Worm (Caenorhabditis elegans) whole organism, L4 larva: ENCODE measurements around the gene kvs-5.
A peak's percentile ranks its signal among the peaks of the same experiment; 100 is the strongest.

Source experiments
- D1046.2 ChIP-seq: fragments of 200-800 bp; sonication (Bioruptor generic); IDR thresholded peaks from 2 replicates; pipeline ENCODE4 v1.3.6; 2022; ENCODE audit warnings: missing genetic modification characterization, missing compliant biosample characterization
- F26F4.8 ChIP-seq: fragments of 200-800 bp; sonication (Bioruptor generic); conservative IDR thresholded peaks from 2 replicates; pipeline ENCODE4 v1.3.6; 2022; ENCODE audit warnings: missing genetic modification characterization, missing compliant biosample characterization
- F44E2.7 ChIP-seq: fragments of 200-800 bp; sonication (Bioruptor generic); IDR thresholded peaks from 2 replicates; pipeline ENCODE4 v2.1.2; 2022; ENCODE audit warnings: missing genetic modification characterization, missing compliant biosample characterization
- F49E8.2 ChIP-seq: sonication (generic microtip); optimal IDR thresholded peaks from 2 replicates; lab custom pipeline; 2016; ENCODE audit warnings: missing compliant biosample characterization, mild to moderate bottlenecking, missing genetic modification characterization, borderline replicate concordance
- R02D3.7 ChIP-seq: fragments of 150-350 bp; sonication (generic microtip); optimal IDR thresholded peaks from 3 replicates; lab custom pipeline; 2014; ENCODE audit warnings: missing biosample characterization, missing genetic modification characterization
- T26A8.4 ChIP-seq: fragments of 200-800 bp; sonication (Bioruptor generic); IDR thresholded peaks from 2 replicates; pipeline ENCODE4 v1.3.6; 2022; ENCODE audit warnings: missing genetic modification characterization, missing compliant biosample characterization
- Y48G9A.11 ChIP-seq: fragments of 200-800 bp; sonication (Bioruptor generic); IDR thresholded peaks from 2 replicates; pipeline ENCODE4 v1.3.6; 2022; ENCODE audit warnings: missing genetic modification reagents, missing genetic modification characterization, missing compliant biosample characterization
- aha-1 ChIP-seq: fragments of 150-350 bp; peaks from one replicate; lab custom pipeline; 2014; ENCODE audit warnings: missing biosample characterization, missing genetic modification characterization
- ama-1 ChIP-seq: fragments of 150-350 bp; optimal IDR thresholded peaks from 2 replicates; lab custom pipeline; 2014; ENCODE audit warnings: inconsistent platforms, mixed read lengths
- attf-4 ChIP-seq: sonication (generic microtip); optimal IDR thresholded peaks from 3 replicates; lab custom pipeline; 2017; ENCODE audit warnings: missing biosample characterization, missing genetic modification characterization
- daf-19 ChIP-seq: fragments of 200-800 bp; sonication (Bioruptor generic); conservative IDR thresholded peaks from 2 replicates; pipeline ENCODE4 v1.3.6; 2022; ENCODE audit warnings: missing genetic modification characterization, missing compliant biosample characterization
- dmd-9 ChIP-seq: fragments of 200-800 bp; sonication (Bioruptor generic); IDR thresholded peaks from 2 replicates; pipeline ENCODE4 v1.3.6; 2022; ENCODE audit warnings: missing genetic modification reagents, missing genetic modification characterization, missing compliant biosample characterization
- duxl-1 ChIP-seq: sonication (generic microtip); optimal IDR thresholded peaks from 2 replicates; lab custom pipeline; 2016; ENCODE audit warnings: mild to moderate bottlenecking, missing genetic modification characterization, moderate library complexity, missing compliant biosample characterization; ENCODE audit not compliant: poor library complexity
- dve-1 ChIP-seq: sonication (generic microtip); optimal IDR thresholded peaks from 2 replicates; lab custom pipeline; 2017; ENCODE audit warnings: antibody characterized with exemption, mild to moderate bottlenecking, missing genetic modification characterization, missing compliant biosample characterization; ENCODE audit not compliant: insufficient read depth
- fkh-10 ChIP-seq: fragments of 150-350 bp; optimal IDR thresholded peaks from 2 replicates; lab custom pipeline; 2014; ENCODE audit warnings: missing biosample characterization, missing genetic modification reagents, missing genetic modification characterization
- hif-1 ChIP-seq, 2 experiments: sonication (generic microtip); optimal IDR thresholded peaks; 2 replicates each; lab custom pipeline; 2016 to 2017; ENCODE audit warnings: missing compliant biosample characterization in 2 of 2, missing genetic modification characterization in 2 of 2, missing genetic modification reagents in 2 of 2, missing genotype in 2 of 2, mild to moderate bottlenecking in 1 of 2
- hlh-30 ChIP-seq: sonication (generic microtip); optimal IDR thresholded peaks from 2 replicates; lab custom pipeline; 2017; ENCODE audit warnings: antibody characterized with exemption, mild to moderate bottlenecking, missing genetic modification characterization, missing compliant biosample characterization; ENCODE audit not compliant: insufficient read depth
- hmg-1.1 ChIP-seq: fragments of 200-800 bp; sonication (Bioruptor generic); IDR thresholded peaks from 2 replicates; pipeline ENCODE4 v1.3.6; 2022; ENCODE audit warnings: missing genetic modification reagents, missing genetic modification characterization, missing compliant biosample characterization
- lin-29 ChIP-seq: fragments of 200-800 bp; sonication (Bioruptor generic); IDR thresholded peaks from 2 replicates; pipeline ENCODE4 v1.3.6; 2022; ENCODE audit warnings: missing genetic modification reagents, missing genetic modification characterization, missing compliant biosample characterization
- lin-38 ChIP-seq: fragments of 200-800 bp; sonication (Bioruptor generic); IDR thresholded peaks from 2 replicates; pipeline ENCODE4 v1.3.6; 2022; ENCODE audit warnings: missing genetic modification reagents, missing genetic modification characterization, missing compliant biosample characterization
- lsy-2 ChIP-seq, 2 experiments: fragments of 150-350 bp in 1 of 2; sonication (generic microtip) in 1 of 2; optimal IDR thresholded peaks; 2 replicates each; lab custom pipeline; 2014 to 2017; ENCODE audit warnings: missing biosample characterization in 2 of 2, missing genetic modification characterization in 2 of 2
- mdl-1 ChIP-seq, 2 experiments: fragments of 150-350 bp in 1 of 2; sonication (generic microtip) in 1 of 2; optimal IDR thresholded peaks; 2 replicates each; lab custom pipeline; 2014 to 2017; ENCODE audit warnings: missing biosample characterization in 2 of 2, missing genetic modification characterization in 2 of 2
- mes-2 ChIP-seq: sonication (generic microtip); optimal IDR thresholded peaks from 2 replicates; lab custom pipeline; 2016; ENCODE audit warnings: missing genotype, mild to moderate bottlenecking, missing genetic modification characterization, missing compliant biosample characterization; ENCODE audit not compliant: poor library complexity, severe bottlenecking
- nhr-10 ChIP-seq: fragments of 150-350 bp; optimal IDR thresholded peaks from 2 replicates; lab custom pipeline; 2014; ENCODE audit warnings: missing biosample characterization, missing genetic modification characterization
- nhr-111 ChIP-seq: fragments of 200-800 bp; sonication (Bioruptor generic); optimal IDR thresholded peaks from 2 replicates; lab custom pipeline; 2018; ENCODE audit warnings: mild to moderate bottlenecking, missing genetic modification characterization, missing compliant biosample characterization
- nhr-25 ChIP-seq: sonication (generic microtip); optimal IDR thresholded peaks from 2 replicates; lab custom pipeline; 2017; ENCODE audit warnings: missing genetic modification characterization, mild to moderate bottlenecking, missing compliant biosample characterization, antibody characterized with exemption, moderate library complexity, borderline replicate concordance; ENCODE audit not compliant: insufficient read depth
- nhr-28 ChIP-seq: fragments of 150-350 bp; optimal IDR thresholded peaks from 2 replicates; lab custom pipeline; 2014; ENCODE audit warnings: missing biosample characterization, missing genetic modification characterization
- nhr-76 ChIP-seq: fragments of 150-350 bp; optimal IDR thresholded peaks from 2 replicates; lab custom pipeline; 2014; ENCODE audit warnings: missing biosample characterization, missing genetic modification characterization
- nhr-77 ChIP-seq: fragments of 150-350 bp; optimal IDR thresholded peaks from 2 replicates; lab custom pipeline; 2014; ENCODE audit warnings: missing biosample characterization, missing genetic modification characterization
- rbr-2 ChIP-seq: sonication (generic microtip); optimal IDR thresholded peaks from 2 replicates; lab custom pipeline; 2016; ENCODE audit warnings: missing genotype, missing genetic modification characterization, missing compliant biosample characterization
- saeg-2 ChIP-seq: fragments of 200-800 bp; sonication (Bioruptor generic); IDR thresholded peaks from 2 replicates; pipeline ENCODE4 v1.3.6; 2022; ENCODE audit warnings: missing genetic modification reagents, missing genetic modification characterization, missing compliant biosample characterization
- set-16 ChIP-seq: fragments of 200-800 bp; sonication (Bioruptor generic); IDR thresholded peaks from 2 replicates; pipeline ENCODE4 v1.3.6; 2022; ENCODE audit warnings: missing genetic modification reagents, missing genetic modification characterization, missing compliant biosample characterization
- tag-97 ChIP-seq: fragments of 200-800 bp; sonication (Bioruptor generic); IDR thresholded peaks from 2 replicates; pipeline ENCODE4 v1.3.6; 2022; ENCODE audit warnings: missing genetic modification characterization, missing compliant biosample characterization
- unc-130 ChIP-seq: sonication (generic microtip); optimal IDR thresholded peaks from 2 replicates; lab custom pipeline; 2016; ENCODE audit warnings: missing genetic modification reagents, missing genetic modification characterization, missing compliant biosample characterization
- unc-62 ChIP-seq, 3 experiments: fragments of 150-350 bp in 1 of 3; sonication (generic microtip); optimal IDR thresholded peaks in 2 of 3; peaks in 1 of 3; 1 replicate in 1 of 3; 2 replicates in 2 of 3; lab custom pipeline; 2014 to 2017; ENCODE audit warnings: missing biosample characterization in 3 of 3, missing genetic modification characterization in 3 of 3, missing genetic modification reagents in 3 of 3, missing genotype in 1 of 3
- zfp-2 ChIP-seq: sonication (generic microtip); optimal IDR thresholded peaks from 2 replicates; lab custom pipeline; 2016; ENCODE audit warnings: mild to moderate bottlenecking, missing genetic modification characterization, missing compliant biosample characterization
- zfp-3 ChIP-seq: fragments of 200-800 bp; sonication (Bioruptor generic); conservative IDR thresholded peaks from 2 replicates; pipeline ENCODE4 v1.3.6; 2022; ENCODE audit warnings: missing genetic modification reagents, missing genetic modification characterization, missing compliant biosample characterization

kvs-5 gene

ce11 chrIV:760267-760666 lies 23.7 kb downstream of the kvs-5 start, which contains the start of gene gst-40:
Gene gst-40 (plus strand): TSS chrIV:760502.
- TF ChIP-seq aha-1 (tag; lab: Kevin White, UChicago) (peak; percentile 63), hmg-1.1 (GFP tag; lab: Robert Waterston, UW) (0 out of 2 replicates have a peak, but pooled peaks have one; percentile 26), attf-4 (tag; lab: Kevin White, UChicago) (no peak), rbr-2 (tag; lab: Kevin White, UChicago) (no peak), lin-29 (GFP tag; lab: Robert Waterston, UW) (no peak)
- TF ChIP-seq, all 104 proteins: peak for 2

ce11 chrIV:762016-762459 lies 25.5 kb downstream of the kvs-5 start:
- TF ChIP-seq fkh-10 (GFP tag; lab: Kevin White, UChicago) (no peak), unc-62 (GFP tag; optimal IDR thresholded peaks at IDR 0.05 in 1 of 2; lab: Kevin White, UChicago) (peak in 1 of 2 experiments; percentile 92), unc-62 (tag; optimal IDR thresholded peaks at IDR 0.05; lab: Kevin White, UChicago) (no peak), dve-1 (tag; lab: Kevin White, UChicago) (no peak), D1046.2 (GFP tag; lab: Robert Waterston, UW) (no peak), T26A8.4 (GFP tag; lab: Robert Waterston, UW) (no peak), lin-29 (GFP tag; lab: Robert Waterston, UW) (no peak), duxl-1 (tag; lab: Kevin White, UChicago) (no peak), zfp-2 (tag; lab: Kevin White, UChicago) (no peak), nhr-111 (GFP tag; lab: Kevin White, UChicago) (no peak), Y48G9A.11 (GFP tag; lab: Robert Waterston, UW) (0 out of 2 replicates have a peak, but pooled peaks have one; percentile 12), ama-1 (lab: Kevin White, UChicago) (peak; percentile 91), zfp-3 (GFP tag; lab: Robert Waterston, UW) (0 out of 2 replicates have a peak, but pooled peaks have one; percentile 68), daf-19 (GFP tag; lab: Robert Waterston, UW) (no peak), F44E2.7 (GFP tag; lab: Robert Waterston, UW) (no peak), saeg-2 (GFP tag; lab: Robert Waterston, UW) (no peak), lin-38 (GFP tag; lab: Robert Waterston, UW) (no peak), set-16 (GFP tag; lab: Robert Waterston, UW) (no peak), mdl-1 (tag; optimal IDR thresholded peaks at IDR 0.05; lab: Kevin White, UChicago) (no peak), hlh-30 (tag; lab: Kevin White, UChicago) (no peak), lsy-2 (tag; optimal IDR thresholded peaks at IDR 0.05; lab: Kevin White, UChicago) (no peak), dmd-9 (no peak), unc-130 (GFP tag; lab: Kevin White, UChicago) (no peak), mes-2 (tag; lab: Kevin White, UChicago) (peak; percentile 6), tag-97 (GFP tag; lab: Robert Waterston, UW) (no peak), hif-1 (tag; optimal IDR thresholded peaks at IDR 0.05; lab: Kevin White, UChicago) (no peak), nhr-28 (tag; lab: Kevin White, UChicago) (no peak), R02D3.7 (no peak), F49E8.2 (no peak), nhr-77 (tag; lab: Kevin White, UChicago) (peak; percentile 40), nhr-76 (tag; lab: Kevin White, UChicago) (no peak), aha-1 (tag; lab: Kevin White, UChicago) (peak; percentile 73), F26F4.8 (GFP tag; lab: Robert Waterston, UW) (no peak), nhr-10 (tag; lab: Kevin White, UChicago) (peak; percentile 31), nhr-25 (tag; lab: Kevin White, UChicago) (peak; percentile 32)
